Fruit fly (Drosophila melanogaster): ENCODE results near the gene CG42591.

DNA sequence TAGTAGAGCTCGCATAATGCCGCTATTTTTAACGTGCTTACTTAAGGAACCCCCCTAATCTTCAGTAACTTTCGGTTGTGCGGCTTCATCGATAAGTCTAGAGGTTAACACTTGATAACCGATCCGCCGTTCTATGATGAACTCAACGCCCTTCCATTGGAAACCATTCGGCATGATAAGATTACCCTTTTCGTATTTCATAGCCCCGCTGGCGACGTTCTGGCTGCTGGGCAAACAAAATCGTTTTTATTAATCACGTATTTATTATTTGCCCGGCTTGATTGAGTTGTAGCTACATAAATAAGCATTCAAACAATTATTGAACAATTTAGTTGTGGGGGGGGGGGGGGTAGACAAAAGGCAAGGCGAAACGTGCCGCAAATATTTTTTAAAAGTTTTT lies 23.8 kb upstream of the CG42591 start:
- TF ChIP-seq Myc (optimal IDR thresholded peaks at IDR 0.05) (no peak), psq (optimal IDR thresholded peaks at IDR 0.05) (no peak), insv (optimal IDR thresholded peaks at IDR 0.05) (no peak), Sin3A (optimal IDR thresholded peaks at IDR 0.05) (no peak), ttk (optimal IDR thresholded peaks at IDR 0.05) (no peak)

Data from Kc167 (cell line).